Fruit fly (Drosophila melanogaster) whole organism, embryonic: ENCODE results near the gene Nmt.

ENCODE experiments used
- Aef1 ChIP-seq: fragments of 200-800 bp; sonication (Bioruptor generic); IDR thresholded peaks from 3 replicates; pipeline ENCODE4 v1.3.6; 2022; ENCODE audit warnings: missing biosample characterization, missing genetic modification characterization
- CG12071 ChIP-seq: fragments of 200-800 bp; sonication (Bioruptor generic); optimal IDR thresholded peaks from 3 replicates; lab custom pipeline; 2018; ENCODE audit warnings: missing biosample characterization, mild to moderate bottlenecking, missing genetic modification characterization
- CG12659 ChIP-seq: fragments of 200-800 bp; sonication (Bioruptor generic); optimal IDR thresholded peaks from 3 replicates; lab custom pipeline; 2017; ENCODE audit warnings: mild to moderate bottlenecking, missing biosample characterization, missing genetic modification reagents, missing genetic modification characterization
- CG13287 ChIP-seq: fragments of 200-800 bp; sonication (Bioruptor generic); IDR thresholded peaks from 2 replicates; pipeline ENCODE4 v1.3.6; 2022; ENCODE audit warnings: missing biosample characterization, missing genetic modification characterization; ENCODE audit not compliant: partially characterized antibody
- CG14441 ChIP-seq: fragments of 200-800 bp; sonication (Bioruptor generic); IDR thresholded peaks from 2 replicates; pipeline ENCODE4 v1.3.6; 2022; ENCODE audit warnings: missing biosample characterization, missing genetic modification characterization
- CG1529 ChIP-seq: fragments of 200-800 bp; sonication (Bioruptor generic); optimal IDR thresholded peaks from 3 replicates; lab custom pipeline; 2018; ENCODE audit warnings: missing biosample characterization, missing genetic modification characterization
- CG15514 ChIP-seq: fragments of 200-800 bp; sonication (Bioruptor generic); optimal IDR thresholded peaks from 3 replicates; lab custom pipeline; 2017; ENCODE audit warnings: missing biosample characterization, missing genetic modification characterization, mild to moderate bottlenecking, moderate library complexity, missing genetic modification reagents
- CG17186 ChIP-seq: fragments of 200-800 bp; sonication (Bioruptor generic); optimal IDR thresholded peaks from 3 replicates; lab custom pipeline; 2017; ENCODE audit warnings: missing biosample characterization, missing genetic modification reagents, missing genetic modification characterization
- CG17612 ChIP-seq: fragments of 200-800 bp; sonication (Bioruptor generic); IDR thresholded peaks from 2 replicates; pipeline ENCODE4 v1.3.6; 2022; ENCODE audit warnings: missing biosample characterization, missing genetic modification characterization
- CG2116 ChIP-seq: fragments of 200-800 bp; sonication (Bioruptor generic); optimal IDR thresholded peaks from 3 replicates; lab custom pipeline; 2018; ENCODE audit warnings: missing biosample characterization, mild to moderate bottlenecking, missing genetic modification characterization
- CG30020 ChIP-seq: fragments of 200-800 bp; optimal IDR thresholded peaks from 2 replicates; lab custom pipeline; 2019; ENCODE audit warnings: missing biosample characterization, mild to moderate bottlenecking, missing genetic modification characterization, moderate library complexity
- CG5245 ChIP-seq: fragments of 200-800 bp; sonication (Bioruptor generic); optimal IDR thresholded peaks from 3 replicates; lab custom pipeline; 2016; ENCODE audit warnings: missing biosample characterization, missing genetic modification characterization
- CG6689 ChIP-seq: fragments of 200-800 bp; sonication (Bioruptor generic); IDR thresholded peaks from 2 replicates; pipeline ENCODE4 v1.3.6; 2022; ENCODE audit warnings: missing biosample characterization, missing genetic modification characterization
- CG7963 ChIP-seq: fragments of 200-800 bp; sonication (Bioruptor generic); IDR thresholded peaks from 3 replicates; pipeline ENCODE4 v1.3.6; 2022; ENCODE audit warnings: missing biosample characterization, missing genetic modification characterization; ENCODE audit not compliant: partially characterized antibody
- CG8290 ChIP-seq, 3 experiments: fragments of 200-800 bp; sonication (Bioruptor generic); optimal IDR thresholded peaks; 2 replicates each; lab custom pipeline; 2016 to 2019; ENCODE audit warnings: missing biosample characterization in 3 of 3, missing genetic modification characterization in 3 of 3, mild to moderate bottlenecking in 2 of 3, moderate library complexity in 1 of 3
- D19B ChIP-seq: fragments of 200-800 bp; sonication (Bioruptor generic); optimal IDR thresholded peaks from 2 replicates; lab custom pipeline; 2017; ENCODE audit warnings: missing biosample characterization, mild to moderate bottlenecking, missing genetic modification characterization
- E2f2 ChIP-seq: fragments of 200-800 bp; sonication (Bioruptor generic); IDR thresholded peaks from 2 replicates; pipeline ENCODE4 v1.3.6; 2022; ENCODE audit warnings: missing biosample characterization, missing genetic modification characterization
- Ets97D ChIP-seq: fragments of 200-800 bp; sonication (Bioruptor generic); optimal IDR thresholded peaks from 3 replicates; lab custom pipeline; 2016; ENCODE audit warnings: missing biosample characterization, missing genetic modification characterization
- GATAe ChIP-seq: fragments of 200-800 bp; sonication (Bioruptor generic); conservative IDR thresholded peaks from 2 replicates; pipeline ENCODE4 v1.3.6; 2022; ENCODE audit warnings: missing biosample characterization, missing genetic modification characterization
- abd-A ChIP-seq: fragments of 200-800 bp; sonication (Bioruptor generic); optimal IDR thresholded peaks from 3 replicates; lab custom pipeline; 2019; ENCODE audit warnings: missing biosample characterization, mild to moderate bottlenecking, missing genetic modification characterization, moderate library complexity
- ara ChIP-seq: fragments of 200-800 bp; sonication (Bioruptor generic); IDR thresholded peaks from 2 replicates; pipeline ENCODE4 v1.3.6; 2022; ENCODE audit warnings: missing biosample characterization, missing genetic modification characterization
- bigmax ChIP-seq: fragments of 200-800 bp; sonication (Bioruptor generic); optimal IDR thresholded peaks from 2 replicates; lab custom pipeline; 2018; ENCODE audit warnings: missing biosample characterization, mild to moderate bottlenecking, missing genetic modification characterization
- btn ChIP-seq: fragments of 200-800 bp; sonication (Bioruptor generic); optimal IDR thresholded peaks from 2 replicates; lab custom pipeline; 2016; ENCODE audit warnings: missing biosample characterization, missing genetic modification characterization
- crp ChIP-seq, 2 experiments: fragments of 200-800 bp; sonication (Bioruptor generic); optimal IDR thresholded peaks; 2 replicates in 1 of 2; 3 replicates in 1 of 2; lab custom pipeline; 2017; ENCODE audit warnings: missing biosample characterization in 2 of 2, missing genetic modification characterization in 2 of 2, mild to moderate bottlenecking in 1 of 2, moderate library complexity in 1 of 2
- fd102C ChIP-seq: fragments of 200-800 bp; sonication (Bioruptor generic); optimal IDR thresholded peaks from 2 replicates; lab custom pipeline; 2018; ENCODE audit warnings: missing biosample characterization, mild to moderate bottlenecking, missing genetic modification characterization, moderate library complexity
- gfzf ChIP-seq: fragments of 200-800 bp; sonication (Bioruptor generic); optimal IDR thresholded peaks from 2 replicates; lab custom pipeline; 2016; ENCODE audit warnings: missing biosample characterization, mild to moderate bottlenecking, missing genetic modification characterization, moderate library complexity
- grn ChIP-seq: fragments of 200-800 bp; sonication (Bioruptor generic); optimal IDR thresholded peaks from 3 replicates; lab custom pipeline; 2017; ENCODE audit warnings: missing biosample characterization, missing genetic modification characterization
- h ChIP-seq: fragments of >200 bp; optimal IDR thresholded peaks from 2 replicates; lab custom pipeline; 2017
- hb ChIP-seq: fragments of 200-800 bp; sonication (Bioruptor generic); IDR thresholded peaks from 3 replicates; pipeline ENCODE4 v1.3.6; 2022; ENCODE audit warnings: missing biosample characterization, missing genetic modification characterization; ENCODE audit not compliant: partially characterized antibody
- hbn ChIP-seq: fragments of 200-800 bp; sonication (Bioruptor generic); IDR thresholded peaks from 2 replicates; pipeline ENCODE4 v1.3.6; 2022; ENCODE audit warnings: missing biosample characterization, missing genetic modification characterization; ENCODE audit not compliant: partially characterized antibody
- kah ChIP-seq: fragments of 200-800 bp; sonication (Bioruptor generic); optimal IDR thresholded peaks from 2 replicates; lab custom pipeline; 2018; ENCODE audit warnings: missing biosample characterization, mild to moderate bottlenecking, missing genetic modification characterization
- lab ChIP-seq: fragments of 200-800 bp; sonication (Bioruptor generic); optimal IDR thresholded peaks from 3 replicates; lab custom pipeline; 2017; ENCODE audit warnings: missing biosample characterization, missing genetic modification characterization, mild to moderate bottlenecking, moderate library complexity, missing genetic modification reagents
- pita ChIP-seq: fragments of 200-800 bp; sonication (Bioruptor generic); optimal IDR thresholded peaks from 2 replicates; lab custom pipeline; 2017; ENCODE audit warnings: missing biosample characterization, mild to moderate bottlenecking, missing genetic modification characterization
- pros ChIP-seq: fragments of 200-800 bp; sonication (Bioruptor generic); optimal IDR thresholded peaks from 3 replicates; lab custom pipeline; 2019; ENCODE audit warnings: missing biosample characterization, mild to moderate bottlenecking, missing genetic modification characterization, moderate library complexity
- pzg ChIP-seq: fragments of 200-800 bp; sonication (Bioruptor generic); optimal IDR thresholded peaks from 3 replicates; lab custom pipeline; 2018; ENCODE audit warnings: missing biosample characterization, mild to moderate bottlenecking, missing genetic modification characterization, moderate library complexity
- repo ChIP-seq: fragments of 200-800 bp; sonication (Bioruptor generic); optimal IDR thresholded peaks from 2 replicates; lab custom pipeline; 2016; ENCODE audit warnings: missing biosample characterization, missing genetic modification characterization
- sisA ChIP-seq: fragments of 200-800 bp; sonication (Bioruptor generic); IDR thresholded peaks from 2 replicates; pipeline ENCODE4 v1.3.6; 2022; ENCODE audit warnings: missing biosample characterization, missing genetic modification characterization
- sqz ChIP-seq: fragments of 200-800 bp; sonication (Bioruptor generic); optimal IDR thresholded peaks from 3 replicates; lab custom pipeline; 2018; ENCODE audit warnings: missing biosample characterization, mild to moderate bottlenecking, missing genetic modification characterization
- unc-4 ChIP-seq: fragments of 200-800 bp; sonication (Bioruptor generic); IDR thresholded peaks from 2 replicates; pipeline ENCODE4 v1.3.6; 2022; ENCODE audit warnings: missing biosample characterization, missing genetic modification characterization; ENCODE audit not compliant: partially characterized antibody
- vvl ChIP-seq: fragments of 200-800 bp; sonication (Bioruptor generic); IDR thresholded peaks from 2 replicates; pipeline ENCODE4 v1.3.6; 2022; ENCODE audit warnings: missing biosample characterization, missing genetic modification characterization

Nmt gene

dm6 chr3L:8180464-8181137, 2.4 kb upstream of the Nmt start, which contains the start of the genes mthl7 and Uxs (continued):
- TF ChIP-seq vvl (GFP tag; lab: Robert Waterston, UW) (0 out of 2 replicates have a peak, but pooled peaks have one; percentile 10), Aef1 (GFP tag; lab: Robert Waterston, UW) (no peak), CG17612 (GFP tag; lab: Robert Waterston, UW) (no peak), CG13287 (GFP tag; lab: Robert Waterston, UW) (peak; percentile 67), btn (no peak), h (no peak), gfzf (GFP tag; lab: Kevin White, UChicago) (peak; percentile 84), fd102C (no peak), hbn (peak; percentile 29; the same call in 1 of the 2 replicates), GATAe (GFP tag; lab: Robert Waterston, UW) (peak; percentile 72), kah (GFP tag; lab: Kevin White, UChicago) (no peak), CG8290 (GFP tag; optimal IDR thresholded peaks at IDR 0.05; lab: Kevin White, UChicago) (no peak), CG8290 (tag; optimal IDR thresholded peaks at IDR 0.05; lab: Kevin White, UChicago) (peak in 1 of 2 experiments; percentile 24), E2f2 (GFP tag; lab: Robert Waterston, UW) (peak; percentile 95), lab (GFP tag; lab: Kevin White, UChicago) (no peak), ara (GFP tag; lab: Robert Waterston, UW) (no peak), CG15514 (GFP tag; lab: Kevin White, UChicago) (peak; percentile 45), Ets97D (GFP tag; lab: Kevin White, UChicago) (peak; percentile 16), pita (GFP tag; lab: Kevin White, UChicago) (no peak), CG14441 (no peak), CG1529 (no peak), abd-A (no peak), CG12659 (peak; percentile 1), hb (no peak), pros (no peak), sqz (GFP tag; lab: Kevin White, UChicago) (no peak), grn (GFP tag; lab: Kevin White, UChicago) (peak; percentile 51), CG17186 (GFP tag; lab: Kevin White, UChicago) (no peak), repo (no peak), CG30020 (no peak), bigmax (GFP tag; lab: Kevin White, UChicago) (peak; percentile 55), CG12071 (GFP tag; lab: Kevin White, UChicago) (no peak), CG5245 (GFP tag; lab: Kevin White, UChicago) (no peak), D19B (GFP tag; lab: Kevin White, UChicago) (no peak), CG2116 (GFP tag; lab: Kevin White, UChicago) (peak; percentile 25), crp (GFP tag; optimal IDR thresholded peaks at IDR 0.05; lab: Kevin White, UChicago) (peak in 1 of 2 experiments; percentile 56), pzg (GFP tag; lab: Kevin White, UChicago) (peak; percentile 70), unc-4 (GFP tag; lab: Robert Waterston, UW) (peak; percentile 58), sisA (no peak), CG6689 (GFP tag; lab: Robert Waterston, UW) (no peak), CG7963 (0 out of 3 replicates have a peak, but pooled peaks have one; percentile 29)
